Fruit fly (Drosophila melanogaster): ENCODE data around the gene CG6495.

CG6495 gene

dm6 chr2L:10792072-10792471 lies 31.2 kb downstream of the CG6495 start:
- TF ChIP-seq CG31441 (GFP tag; IDR thresholded peaks at IDR 0.05): no peak
- TF ChIP-seq Atf-2 (GFP tag; optimal IDR thresholded peaks at IDR 0.05): no peak
- TF ChIP-seq CG30020 (tag; optimal IDR thresholded peaks at IDR 0.05): no peak
- no peak for TF ChIP-seq CG14014 (GFP tag; IDR thresholded peaks at IDR 0.05)
- TF ChIP-seq HHEX (GFP tag; optimal IDR thresholded peaks at IDR 0.05): no peak
- TF ChIP-seq slp2 (GFP tag; optimal IDR thresholded peaks at IDR 0.05): no peak
- TF ChIP-seq CG10321 (GFP tag; IDR thresholded peaks at IDR 0.05): no peak
- TF ChIP-seq ken (GFP tag; IDR thresholded peaks at IDR 0.05): no peak
- TF ChIP-seq Nf-YB (GFP tag; optimal IDR thresholded peaks at IDR 0.05): no peak
- no peak for TF ChIP-seq CG7357 (GFP tag; IDR thresholded peaks at IDR 0.05)
- no peak for TF ChIP-seq Hsf (GFP tag; optimal IDR thresholded peaks at IDR 0.05)
- TF ChIP-seq CG1602 (GFP tag; optimal IDR thresholded peaks at IDR 0.05): no peak
- no peak for TF ChIP-seq shn (GFP tag; optimal IDR thresholded peaks at IDR 0.05)
- TF ChIP-seq ERR (GFP tag; optimal IDR thresholded peaks at IDR 0.05): no peak
- TF ChIP-seq tup (GFP tag; optimal IDR thresholded peaks at IDR 0.05): no peak

DNA sequence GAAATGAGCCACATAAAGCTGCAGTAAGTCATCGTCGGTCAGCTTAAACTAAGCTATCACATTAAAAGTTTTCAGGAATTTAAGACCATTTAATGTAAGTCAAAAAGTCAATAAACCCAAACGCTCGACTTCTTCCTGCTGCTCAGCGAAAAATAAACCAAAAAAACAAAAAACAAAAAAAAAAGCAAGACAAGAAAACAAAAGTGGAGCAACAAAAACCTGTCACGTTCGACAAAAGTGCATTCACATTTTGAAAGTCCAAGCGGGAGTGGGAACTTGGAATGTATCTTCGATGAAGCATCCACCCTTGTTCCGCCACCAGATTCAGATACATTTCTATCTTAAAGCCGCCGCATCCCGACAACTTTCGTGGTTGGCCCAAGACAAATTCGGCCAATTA lies 33.1 kb downstream of the CG6495 start:
- TF ChIP-seq Bdp1 (GFP tag; optimal IDR thresholded peaks at IDR 0.05): no peak
- no peak for TF ChIP-seq Lpt (GFP tag; optimal IDR thresholded peaks at IDR 0.05)
- TF ChIP-seq wor (GFP tag; IDR thresholded peaks at IDR 0.05): no peak
- no peak for TF ChIP-seq zfh1 (GFP tag; IDR thresholded peaks at IDR 0.05)
- no peak for TF ChIP-seq jing (GFP tag; optimal IDR thresholded peaks at IDR 0.05)
- TF ChIP-seq Abd-B (GFP tag; optimal IDR thresholded peaks at IDR 0.05): no peak
- peak; percentile 79 for TF ChIP-seq nom (GFP tag; optimal IDR thresholded peaks at IDR 0.05)
- no peak for TF ChIP-seq so (GFP tag; IDR thresholded peaks at IDR 0.05)

DNA sequence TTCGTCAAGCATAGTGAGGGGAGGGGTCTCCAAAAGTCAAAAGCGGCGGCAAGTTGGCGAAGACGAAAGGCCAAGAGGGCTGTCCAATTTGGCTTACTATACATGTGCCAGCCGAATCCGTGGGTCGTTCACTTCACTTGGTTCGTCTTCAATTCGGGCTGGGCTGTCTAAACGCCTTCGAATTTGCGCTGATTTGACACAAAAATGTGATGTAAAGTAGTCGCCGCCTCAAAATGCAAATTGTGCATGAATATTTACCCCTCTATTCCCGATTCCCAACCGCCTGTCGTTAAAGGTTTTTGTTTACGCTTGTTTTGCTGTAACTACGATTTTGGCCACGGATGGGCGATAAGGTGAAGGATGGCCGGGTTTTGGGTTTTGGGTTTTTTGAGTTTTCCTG lies 34.8 kb downstream of the CG6495 start:
- no peak for TF ChIP-seq Max (GFP tag; optimal IDR thresholded peaks at IDR 0.05)
- TF ChIP-seq Stat92E (GFP tag; optimal IDR thresholded peaks at IDR 0.05): no peak
- no peak for TF ChIP-seq CG10267 (tag; optimal IDR thresholded peaks at IDR 0.05)
- TF ChIP-seq lab (GFP tag; optimal IDR thresholded peaks at IDR 0.05): no peak
- no peak for TF ChIP-seq CG9932 (GFP tag; IDR thresholded peaks at IDR 0.05)

dm6 chr2L:10800877-10801719 lies 40.2 kb downstream of the CG6495 start, which contains the start of gene CG31869:
TSS of gene CG31869 (minus strand) at chr2L:10801109.
- TF ChIP-seq Ets65A (GFP tag): peak; percentile 86
- TF ChIP-seq Sry-β (GFP tag; optimal IDR thresholded peaks at IDR 0.05): peak; percentile 86
- 0 out of 2 replicates have a peak, but pooled peaks have one; percentile 10 for TF ChIP-seq Rx (GFP tag; IDR thresholded peaks at IDR 0.05)
- peak; percentile 3 for TF ChIP-seq ind (GFP tag; optimal IDR thresholded peaks at IDR 0.05)
- peak; percentile 16; the same call in 1 of the 3 replicates for TF ChIP-seq Aef1 (GFP tag; IDR thresholded peaks at IDR 0.05)
- TF ChIP-seq Gug (GFP tag; IDR thresholded peaks at IDR 0.05): peak; percentile 41; the same call in 1 of the 4 replicates
- peak; percentile 53 for TF ChIP-seq Ptx1 (GFP tag; IDR thresholded peaks at IDR 0.05)
- TF ChIP-seq CG11093 (GFP tag; IDR thresholded peaks at IDR 0.05): 0 out of 3 replicates have a peak, but pooled peaks have one; percentile 35
- TF ChIP-seq CG5180 (GFP tag; optimal IDR thresholded peaks at IDR 0.05): peak; percentile 98
- TF ChIP-seq Bgb (GFP tag; IDR thresholded peaks at IDR 0.05; ENCODE audit: partially characterized antibody): 0 out of 2 replicates have a peak, but pooled peaks have one; percentile 10
- no peak for TF ChIP-seq tio (GFP tag; optimal IDR thresholded peaks at IDR 0.05)
- TF ChIP-seq CG4730 (GFP tag; IDR thresholded peaks at IDR 0.05): 0 out of 2 replicates have a peak, but pooled peaks have one; percentile 15
- TF ChIP-seq CG11504 (tag; optimal IDR thresholded peaks at IDR 0.05): peak; percentile 90
- peak; percentile 0 for TF ChIP-seq zfh2 (GFP tag; optimal IDR thresholded peaks at IDR 0.05)
- TF ChIP-seq slbo (GFP tag; IDR thresholded peaks at IDR 0.05): peak; percentile 61
- TF ChIP-seq Max (GFP tag; optimal IDR thresholded peaks at IDR 0.05): no peak
- TF ChIP-seq gem (tag; optimal IDR thresholded peaks at IDR 0.05): peak; percentile 1
- peak; percentile 70 for TF ChIP-seq vvl (GFP tag; IDR thresholded peaks at IDR 0.05)
- peak; percentile 41 for TF ChIP-seq row (GFP tag; IDR thresholded peaks at IDR 0.05)
- TF ChIP-seq CG15269 (tag; optimal IDR thresholded peaks at IDR 0.05): peak; percentile 8
